Fruit fly (Drosophila melanogaster) whole organism, pupa: ENCODE data around the gene PIG-P.

Source experiments
- CG10348 ChIP-seq: fragments of 200-800 bp; sonication (Bioruptor generic); IDR thresholded peaks from 2 replicates; pipeline ENCODE4 v1.3.6; 2022; ENCODE audit warnings: missing biosample characterization, missing genetic modification characterization
- CG12605 ChIP-seq: fragments of 200-800 bp; sonication (Bioruptor generic); IDR thresholded peaks from 2 replicates; pipeline ENCODE4 v1.3.6; 2022; ENCODE audit warnings: missing biosample characterization, missing genetic modification characterization
- CG13204 ChIP-seq: fragments of 200-800 bp; sonication (Bioruptor generic); optimal IDR thresholded peaks from 2 replicates; lab custom pipeline; 2018; ENCODE audit warnings: missing biosample characterization, mild to moderate bottlenecking, missing genetic modification characterization, moderate library complexity
- CG14655 ChIP-seq: fragments of 200-800 bp; sonication (Bioruptor generic); optimal IDR thresholded peaks from 3 replicates; lab custom pipeline; 2017; ENCODE audit warnings: mild to moderate bottlenecking, missing biosample characterization, missing genetic modification reagents, missing genetic modification characterization
- CG15710 ChIP-seq: fragments of 200-800 bp; sonication (Bioruptor generic); optimal IDR thresholded peaks from 2 replicates; lab custom pipeline; 2018; ENCODE audit warnings: missing biosample characterization, mild to moderate bottlenecking, missing genetic modification characterization, moderate library complexity
- CG17806 ChIP-seq: fragments of 200-800 bp; sonication (Bioruptor generic); optimal IDR thresholded peaks from 2 replicates; lab custom pipeline; 2018; ENCODE audit warnings: missing biosample characterization, mild to moderate bottlenecking, missing genetic modification characterization, moderate library complexity
- CG32121 ChIP-seq: fragments of 200-800 bp; sonication (Bioruptor generic); IDR thresholded peaks from 2 replicates; pipeline ENCODE4 v1.3.6; 2022; ENCODE audit warnings: missing biosample characterization, missing genetic modification characterization
- CG34367 ChIP-seq: fragments of 200-800 bp; sonication (Bioruptor generic); optimal IDR thresholded peaks from 2 replicates; lab custom pipeline; 2018; ENCODE audit warnings: missing biosample characterization, mild to moderate bottlenecking, missing genetic modification characterization
- CG4496 ChIP-seq: fragments of 200-800 bp; sonication (Bioruptor generic); IDR thresholded peaks from 3 replicates; pipeline ENCODE4 v1.3.6; 2022; ENCODE audit warnings: missing biosample characterization, missing genetic modification characterization
- CG8159 ChIP-seq: fragments of 200-800 bp; sonication (Bioruptor generic); optimal IDR thresholded peaks from 3 replicates; lab custom pipeline; 2018; ENCODE audit warnings: missing biosample characterization, mild to moderate bottlenecking, missing genetic modification characterization, moderate library complexity
- CG8301 ChIP-seq: fragments of 200-800 bp; sonication (Bioruptor generic); optimal IDR thresholded peaks from 2 replicates; lab custom pipeline; 2018; ENCODE audit warnings: missing biosample characterization, mild to moderate bottlenecking, missing genetic modification characterization
- CG9948 ChIP-seq: fragments of 200-800 bp; sonication (Bioruptor generic); optimal IDR thresholded peaks from 2 replicates; lab custom pipeline; 2018; ENCODE audit warnings: missing biosample characterization, mild to moderate bottlenecking, missing genetic modification characterization, moderate library complexity
- D1 ChIP-seq: fragments of 200-800 bp; sonication (Bioruptor generic); optimal IDR thresholded peaks from 2 replicates; lab custom pipeline; 2018; ENCODE audit warnings: missing biosample characterization, mild to moderate bottlenecking, missing genetic modification characterization, moderate library complexity
- EcR ChIP-seq: fragments of 200-800 bp; sonication (Bioruptor generic); optimal IDR thresholded peaks from 3 replicates; lab custom pipeline; 2019; ENCODE audit warnings: missing biosample characterization, missing genetic modification characterization, mild to moderate bottlenecking, moderate library complexity, missing genetic modification reagents
- Ets98B ChIP-seq: fragments of 200-800 bp; sonication (Bioruptor generic); IDR thresholded peaks from 2 replicates; pipeline ENCODE4 v1.3.6; 2022; ENCODE audit warnings: missing biosample characterization, missing genetic modification characterization
- Pif1A ChIP-seq: fragments of 200-800 bp; sonication (Bioruptor generic); optimal IDR thresholded peaks from 3 replicates; lab custom pipeline; 2016; ENCODE audit warnings: missing biosample characterization, missing genetic modification characterization
- Pif1B ChIP-seq: fragments of 200-800 bp; sonication (Bioruptor generic); optimal IDR thresholded peaks from 3 replicates; lab custom pipeline; 2016; ENCODE audit warnings: missing biosample characterization, missing genetic modification characterization
- Snoo ChIP-seq: fragments of 200-800 bp; sonication (Bioruptor generic); optimal IDR thresholded peaks from 3 replicates; lab custom pipeline; 2017; ENCODE audit warnings: missing biosample characterization, mild to moderate bottlenecking, missing genetic modification characterization, inconsistent platforms
- fd96Ca ChIP-seq: fragments of 200-800 bp; sonication (Bioruptor generic); IDR thresholded peaks from 3 replicates; pipeline ENCODE4 v1.3.6; 2022; ENCODE audit warnings: missing biosample characterization, missing genetic modification characterization
- gl ChIP-seq: fragments of 200-800 bp; sonication (Bioruptor generic); optimal IDR thresholded peaks from 2 replicates; lab custom pipeline; 2018; ENCODE audit warnings: missing biosample characterization, mild to moderate bottlenecking, missing genetic modification characterization
- rn ChIP-seq: fragments of 200-800 bp; sonication (Bioruptor generic); IDR thresholded peaks from 2 replicates; pipeline ENCODE4 v1.3.6; 2022; ENCODE audit warnings: missing biosample characterization, missing genetic modification characterization

Gene PIG-P

DNA sequence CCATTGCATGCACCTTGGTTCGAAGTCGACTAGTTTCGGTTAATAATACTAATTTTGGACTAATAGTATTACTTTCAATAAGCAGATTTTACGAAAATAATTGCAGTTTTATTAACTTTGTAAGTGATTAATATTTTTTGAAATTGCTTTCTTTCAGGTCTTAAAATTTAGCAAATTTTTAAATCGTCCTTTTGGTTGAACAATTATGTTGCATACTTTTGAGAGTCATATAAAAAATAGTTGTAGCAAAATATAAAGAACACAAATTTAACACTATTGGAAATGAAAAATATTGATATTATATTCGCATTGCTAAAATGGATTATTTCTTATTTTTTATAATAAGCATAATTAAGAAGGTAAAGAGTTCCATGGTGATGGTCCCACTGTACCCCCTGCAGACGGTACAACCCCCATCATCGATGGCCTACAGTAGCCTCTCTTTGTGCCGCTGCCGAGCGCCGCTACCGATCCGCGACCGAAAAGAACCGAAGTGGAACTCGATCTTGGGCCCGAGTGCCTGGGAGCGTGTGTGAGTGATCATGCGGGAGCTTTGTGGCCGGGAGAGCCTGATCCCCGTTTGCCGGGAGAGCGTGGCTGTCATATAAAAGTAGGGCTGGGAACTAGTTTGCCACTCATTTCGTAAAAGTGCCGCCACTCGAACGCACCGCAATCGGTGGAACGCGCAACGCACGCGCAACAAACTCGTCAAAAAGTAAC is 36.7 kb downstream of the PIG-P start:
- TF ChIP-seq CG9948 (tag; lab: Kevin White, UChicago) (peak; percentile 96), CG8301 (tag; lab: Kevin White, UChicago) (peak; percentile 94), EcR (peak; percentile 30), CG12605 (GFP tag; lab: Robert Waterston, UW) (0 out of 2 replicates have a peak, but pooled peaks have one; percentile 23), CG14655 (GFP tag; lab: Kevin White, UChicago) (peak; percentile 96), CG8159 (tag; lab: Kevin White, UChicago) (peak; percentile 97), CG10348 (no peak; the same call in 1 of the 2 replicates), Ets98B (GFP tag; lab: Robert Waterston, UW) (peak; percentile 41), CG4496 (GFP tag; lab: Robert Waterston, UW) (peak; percentile 60; the same call in 1 of the 3 replicates), CG15710 (tag; lab: Kevin White, UChicago) (peak; percentile 94), Pif1A (GFP tag; lab: Kevin White, UChicago) (peak; percentile 77), Pif1B (GFP tag; lab: Kevin White, UChicago) (peak; percentile 66), gl (tag; lab: Kevin White, UChicago) (peak; percentile 50), fd96Ca (GFP tag; lab: Robert Waterston, UW) (peak; percentile 46; the same call in 2 of the 3 replicates), D1 (tag; lab: Kevin White, UChicago) (peak; percentile 92), CG32121 (GFP tag; lab: Robert Waterston, UW) (peak; percentile 68), Snoo (tag; lab: Kevin White, UChicago) (peak; percentile 94), CG13204 (GFP tag; lab: Kevin White, UChicago) (peak; percentile 81), CG34367 (tag; lab: Kevin White, UChicago) (peak; percentile 90), CG17806 (tag; lab: Kevin White, UChicago) (peak; percentile 90), rn (GFP tag; lab: Robert Waterston, UW) (peak; percentile 77)

DNA sequence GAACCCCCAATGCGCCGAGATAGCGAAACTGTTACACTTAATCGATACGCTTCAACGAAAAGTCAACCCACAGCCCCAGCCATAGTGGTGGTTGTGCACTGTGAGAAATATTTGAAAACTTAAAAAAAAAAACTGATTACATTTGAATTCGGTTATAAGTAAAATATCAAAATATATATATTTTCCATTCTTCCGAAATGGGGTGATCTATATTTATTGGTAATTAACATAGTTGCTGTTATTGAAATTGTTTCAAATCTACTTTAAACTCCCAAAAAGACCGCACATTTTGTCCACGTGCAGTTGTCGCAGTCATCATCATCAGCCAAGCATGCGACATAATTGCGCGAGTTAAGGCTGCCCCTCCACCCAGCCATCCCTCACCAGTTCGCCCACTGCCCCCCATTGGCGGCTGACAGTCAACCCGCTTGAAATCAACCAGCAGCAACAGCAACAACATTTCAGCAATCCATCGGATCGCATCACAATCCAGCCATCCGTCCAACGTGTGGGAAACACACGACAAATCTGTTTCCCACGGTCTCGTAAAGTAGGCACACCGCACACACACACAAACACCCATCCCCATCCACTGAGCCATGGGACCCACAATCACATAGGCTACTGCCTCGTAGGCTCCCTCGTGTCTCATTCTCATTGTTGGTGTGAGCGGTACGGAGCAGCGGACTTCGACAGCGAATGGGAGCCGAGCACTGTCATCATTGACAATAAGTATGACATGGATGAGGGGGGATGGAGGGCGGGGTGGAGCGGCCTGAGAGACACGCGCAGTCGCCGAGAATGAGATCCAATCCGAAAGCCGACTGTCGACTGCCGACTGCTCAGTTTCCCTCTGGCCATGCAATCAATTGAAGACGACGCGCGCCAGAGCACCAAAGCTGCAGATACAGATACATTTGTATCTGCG is 37.5 kb downstream of the PIG-P start:
- 0 out of 2 replicates have a peak, but pooled peaks have one; percentile 28 for TF ChIP-seq rn (GFP tag; lab: Robert Waterston, UW)
- TF ChIP-seq CG10348 = no peak
- TF ChIP-seq CG12605 (GFP tag; lab: Robert Waterston, UW) = peak; percentile 49
- TF ChIP-seq EcR = peak; percentile 69
- peak; percentile 78 for TF ChIP-seq CG9948 (tag; lab: Kevin White, UChicago)
- peak; percentile 72; the same call in 1 of the 2 replicates for TF ChIP-seq CG32121 (GFP tag; lab: Robert Waterston, UW)
- TF ChIP-seq CG15710 (tag; lab: Kevin White, UChicago) = peak; percentile 68
- peak; percentile 45 for TF ChIP-seq Snoo (tag; lab: Kevin White, UChicago)
- peak; percentile 38 for TF ChIP-seq D1 (tag; lab: Kevin White, UChicago)
- peak; percentile 81 for TF ChIP-seq CG17806 (tag; lab: Kevin White, UChicago)
- peak; percentile 28 for TF ChIP-seq Pif1A (GFP tag; lab: Kevin White, UChicago)
- peak; percentile 74 for TF ChIP-seq CG34367 (tag; lab: Kevin White, UChicago)
- peak; percentile 79 for TF ChIP-seq CG14655 (GFP tag; lab: Kevin White, UChicago)
- peak; percentile 99 for TF ChIP-seq CG13204 (GFP tag; lab: Kevin White, UChicago)
- peak; percentile 84 for TF ChIP-seq CG8159 (tag; lab: Kevin White, UChicago)
- TF ChIP-seq gl (tag; lab: Kevin White, UChicago) = no peak
- TF ChIP-seq CG4496 (GFP tag; lab: Robert Waterston, UW) = peak; percentile 72
- TF ChIP-seq Ets98B (GFP tag; lab: Robert Waterston, UW) = peak; percentile 79
- peak; percentile 75 for TF ChIP-seq CG8301 (tag; lab: Kevin White, UChicago)
- TF ChIP-seq Pif1B (GFP tag; lab: Kevin White, UChicago) = peak; percentile 28
- peak; percentile 68 for TF ChIP-seq fd96Ca (GFP tag; lab: Robert Waterston, UW)

DNA sequence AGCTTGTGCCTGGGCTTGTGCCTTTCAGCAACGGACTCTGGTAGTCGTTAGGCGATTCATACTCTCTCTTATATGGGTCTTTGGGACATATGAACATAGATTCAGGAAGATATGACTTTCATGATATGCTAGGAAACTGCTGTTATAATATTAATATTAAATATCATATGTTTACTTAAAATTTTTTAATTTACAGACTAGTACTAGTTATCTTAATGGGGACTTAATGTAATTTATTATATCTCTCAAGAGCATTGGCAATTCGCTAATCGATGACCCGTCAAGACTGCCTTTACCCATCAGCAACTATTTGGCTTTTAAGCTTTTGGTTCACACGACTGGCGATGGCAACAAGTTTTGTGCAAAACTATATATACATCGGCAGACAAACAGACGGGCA is 38.8 kb downstream of the PIG-P start:
- TF ChIP-seq CG4496 (GFP tag; lab: Robert Waterston, UW) (peak; percentile 73), CG13204 (GFP tag; lab: Kevin White, UChicago) (no peak), gl (tag; lab: Kevin White, UChicago) (no peak), CG32121 (GFP tag; lab: Robert Waterston, UW) (peak; percentile 89), CG12605 (GFP tag; lab: Robert Waterston, UW) (peak; percentile 70), Pif1A (GFP tag; lab: Kevin White, UChicago) (peak; percentile 47), CG8301 (tag; lab: Kevin White, UChicago) (peak; percentile 81), CG10348 (peak; percentile 56; the same call in 1 of the 2 replicates), fd96Ca (GFP tag; lab: Robert Waterston, UW) (peak; percentile 66; the same call in 1 of the 3 replicates), CG34367 (tag; lab: Kevin White, UChicago) (peak; percentile 22), CG17806 (tag; lab: Kevin White, UChicago) (peak; percentile 59), Snoo (tag; lab: Kevin White, UChicago) (no peak), EcR (no peak), rn (GFP tag; lab: Robert Waterston, UW) (peak; percentile 46; the same call in 1 of the 2 replicates), Ets98B (GFP tag; lab: Robert Waterston, UW) (peak; percentile 89), Pif1B (GFP tag; lab: Kevin White, UChicago) (peak; percentile 19), CG9948 (tag; lab: Kevin White, UChicago) (peak; percentile 72), CG15710 (tag; lab: Kevin White, UChicago) (peak; percentile 10), CG14655 (GFP tag; lab: Kevin White, UChicago) (peak; percentile 84), D1 (tag; lab: Kevin White, UChicago) (no peak), CG8159 (tag; lab: Kevin White, UChicago) (peak; percentile 28)
